Fruit fly (Drosophila melanogaster) whole organism, embryonic: ENCODE data around the gene Usf.

ENCODE experiments used
- Atf3 ChIP-seq: fragments of 200-800 bp; sonication (Bioruptor generic); optimal IDR thresholded peaks from 3 replicates; lab custom pipeline; 2016; ENCODE audit warnings: missing biosample characterization, missing genetic modification characterization
- CG10267 ChIP-seq: fragments of 200-800 bp; sonication (Bioruptor generic); optimal IDR thresholded peaks from 2 replicates; lab custom pipeline; 2018; ENCODE audit warnings: missing biosample characterization, mild to moderate bottlenecking, missing genetic modification characterization, moderate library complexity
- CG10462 ChIP-seq: fragments of 200-800 bp; sonication (Bioruptor generic); optimal IDR thresholded peaks from 2 replicates; lab custom pipeline; 2016; ENCODE audit warnings: missing biosample characterization, missing genetic modification characterization
- CG10654 ChIP-seq: fragments of 200-800 bp; sonication (Bioruptor generic); optimal IDR thresholded peaks from 2 replicates; lab custom pipeline; 2016; ENCODE audit warnings: missing biosample characterization, missing genetic modification characterization
- CG11504 ChIP-seq: fragments of 200-800 bp; sonication (Bioruptor generic); optimal IDR thresholded peaks from 3 replicates; lab custom pipeline; 2019; ENCODE audit warnings: missing biosample characterization, mild to moderate bottlenecking, missing genetic modification characterization, moderate library complexity
- CG12219 ChIP-seq: fragments of 200-800 bp; sonication (Bioruptor generic); optimal IDR thresholded peaks from 3 replicates; lab custom pipeline; 2018; ENCODE audit warnings: missing biosample characterization, mild to moderate bottlenecking, missing genetic modification characterization
- CG14050 ChIP-seq: fragments of 200-800 bp; sonication (Bioruptor generic); IDR thresholded peaks from 3 replicates; pipeline ENCODE4 v1.3.6; 2022; ENCODE audit warnings: missing biosample characterization, missing genetic modification characterization
- CG14965 ChIP-seq: fragments of 200-800 bp; sonication (Bioruptor generic); optimal IDR thresholded peaks from 2 replicates; lab custom pipeline; 2016; ENCODE audit warnings: missing biosample characterization, missing genetic modification characterization, borderline replicate concordance
- CG18262 ChIP-seq: fragments of 200-800 bp; optimal IDR thresholded peaks from 3 replicates; lab custom pipeline; 2019; ENCODE audit warnings: missing biosample characterization, mild to moderate bottlenecking, missing genetic modification characterization, moderate library complexity
- CG18764 ChIP-seq: fragments of 200-800 bp; sonication (Bioruptor generic); optimal IDR thresholded peaks from 3 replicates; lab custom pipeline; 2016; ENCODE audit warnings: missing biosample characterization, missing genetic modification characterization
- CG3407 ChIP-seq: fragments of 200-800 bp; sonication (Bioruptor generic); optimal IDR thresholded peaks from 2 replicates; lab custom pipeline; 2018; ENCODE audit warnings: missing biosample characterization, mild to moderate bottlenecking, missing genetic modification characterization
- CG5245 ChIP-seq: fragments of 200-800 bp; sonication (Bioruptor generic); optimal IDR thresholded peaks from 3 replicates; lab custom pipeline; 2016; ENCODE audit warnings: missing biosample characterization, missing genetic modification characterization
- CG6254 ChIP-seq: fragments of 200-800 bp; sonication (Bioruptor generic); optimal IDR thresholded peaks from 3 replicates; lab custom pipeline; 2017; ENCODE audit warnings: mild to moderate bottlenecking, missing biosample characterization, missing genetic modification reagents, missing genetic modification characterization
- CG6654 ChIP-seq: fragments of 200-800 bp; sonication (Bioruptor generic); optimal IDR thresholded peaks from 2 replicates; lab custom pipeline; 2017; ENCODE audit warnings: missing biosample characterization, mild to moderate bottlenecking, missing genetic modification characterization
- CG7786 ChIP-seq: fragments of 200-800 bp; sonication (Bioruptor generic); optimal IDR thresholded peaks from 2 replicates; lab custom pipeline; 2016; ENCODE audit warnings: missing biosample characterization, missing genetic modification characterization
- CG7839 ChIP-seq: fragments of 200-800 bp; sonication (Bioruptor generic); optimal IDR thresholded peaks from 3 replicates; lab custom pipeline; 2018; ENCODE audit warnings: missing biosample characterization, mild to moderate bottlenecking, missing genetic modification characterization, moderate library complexity
- CG8089 ChIP-seq: fragments of 200-800 bp; sonication (Bioruptor generic); optimal IDR thresholded peaks from 3 replicates; lab custom pipeline; 2016; ENCODE audit warnings: missing biosample characterization, missing genetic modification characterization
- CG8944 ChIP-seq: fragments of 200-800 bp; sonication (Bioruptor generic); optimal IDR thresholded peaks from 3 replicates; lab custom pipeline; 2016; ENCODE audit warnings: missing biosample characterization, missing genetic modification characterization
- CG9727 ChIP-seq: fragments of 200-800 bp; sonication (Bioruptor generic); optimal IDR thresholded peaks from 3 replicates; lab custom pipeline; 2017; ENCODE audit warnings: missing biosample characterization, mild to moderate bottlenecking, missing genetic modification characterization
- D19B ChIP-seq: fragments of 200-800 bp; sonication (Bioruptor generic); optimal IDR thresholded peaks from 2 replicates; lab custom pipeline; 2017; ENCODE audit warnings: missing biosample characterization, mild to moderate bottlenecking, missing genetic modification characterization
- E2f1 ChIP-seq: fragments of 200-800 bp; sonication (Bioruptor generic); IDR thresholded peaks from 2 replicates; pipeline ENCODE4 v1.3.6; 2022; ENCODE audit warnings: missing biosample characterization, missing genetic modification characterization
- Fer2 ChIP-seq: fragments of 200-800 bp; sonication (Bioruptor generic); optimal IDR thresholded peaks from 2 replicates; lab custom pipeline; 2018; ENCODE audit warnings: missing biosample characterization, mild to moderate bottlenecking, missing genetic modification characterization, moderate library complexity
- HLHmδ ChIP-seq: fragments of 200-800 bp; sonication (Bioruptor generic); optimal IDR thresholded peaks from 2 replicates; lab custom pipeline; 2018; ENCODE audit warnings: missing biosample characterization, mild to moderate bottlenecking, missing genetic modification characterization, moderate library complexity
- Hsf ChIP-seq: fragments of 200-800 bp; sonication (Bioruptor generic); optimal IDR thresholded peaks from 3 replicates; lab custom pipeline; 2016; ENCODE audit warnings: missing biosample characterization, missing genetic modification characterization
- Kr ChIP-seq: fragments of 200-800 bp; sonication (Bioruptor generic); optimal IDR thresholded peaks from 2 replicates; lab custom pipeline; 2017; ENCODE audit warnings: missing biosample characterization, mild to moderate bottlenecking, missing genetic modification characterization
- NC2β ChIP-seq: fragments of 200-800 bp; sonication (Bioruptor generic); optimal IDR thresholded peaks from 2 replicates; lab custom pipeline; 2016; ENCODE audit warnings: missing biosample characterization, missing genetic modification characterization
- Pdp1 ChIP-seq, 2 experiments: fragments of 200-800 bp; sonication (Bioruptor generic); optimal IDR thresholded peaks; 3 replicates each; lab custom pipeline; 2016; ENCODE audit warnings: missing biosample characterization in 2 of 2, missing genetic modification characterization in 2 of 2, mild to moderate bottlenecking in 1 of 2, moderate library complexity in 1 of 2
- Ptx1 ChIP-seq: fragments of 200-800 bp; sonication (Bioruptor generic); IDR thresholded peaks from 2 replicates; pipeline ENCODE4 v1.3.6; 2022; ENCODE audit warnings: missing biosample characterization, missing genetic modification characterization
- Spps ChIP-seq: fragments of 200-800 bp; sonication (Bioruptor generic); optimal IDR thresholded peaks from 2 replicates; lab custom pipeline; 2018; ENCODE audit warnings: missing biosample characterization, mild to moderate bottlenecking, missing genetic modification characterization
- Xbp1 ChIP-seq: fragments of 200-800 bp; sonication (Bioruptor generic); optimal IDR thresholded peaks from 3 replicates; lab custom pipeline; 2016; ENCODE audit warnings: missing biosample characterization, mild to moderate bottlenecking, missing genetic modification characterization
- bcd ChIP-seq: fragments of 200-800 bp; sonication (Bioruptor generic); optimal IDR thresholded peaks from 2 replicates; lab custom pipeline; 2017; ENCODE audit warnings: missing biosample characterization, mild to moderate bottlenecking, missing genetic modification characterization
- btn ChIP-seq: fragments of 200-800 bp; sonication (Bioruptor generic); optimal IDR thresholded peaks from 2 replicates; lab custom pipeline; 2016; ENCODE audit warnings: missing biosample characterization, missing genetic modification characterization
- chn ChIP-seq: fragments of 200-800 bp; sonication (Bioruptor generic); optimal IDR thresholded peaks from 2 replicates; lab custom pipeline; 2016; ENCODE audit warnings: missing biosample characterization, missing genetic modification characterization
- disco-r ChIP-seq: fragments of 200-800 bp; sonication (Bioruptor generic); optimal IDR thresholded peaks from 2 replicates; lab custom pipeline; 2016; ENCODE audit warnings: missing biosample characterization, missing genetic modification characterization
- dpn ChIP-seq, 2 experiments: fragments of 200-800 bp; sonication (Bioruptor generic); optimal IDR thresholded peaks; 3 replicates each; lab custom pipeline; 2016; ENCODE audit warnings: missing biosample characterization in 2 of 2, missing genetic modification characterization in 2 of 2
- dysf ChIP-seq: fragments of 200-800 bp; sonication (Bioruptor generic); IDR thresholded peaks from 3 replicates; pipeline ENCODE4 v1.3.6; 2022; ENCODE audit warnings: missing biosample characterization, missing genetic modification characterization
- en ChIP-seq: fragments of 200-800 bp; sonication (Bioruptor generic); optimal IDR thresholded peaks from 2 replicates; lab custom pipeline; 2016; ENCODE audit warnings: missing biosample characterization, missing genetic modification characterization
- esg ChIP-seq: fragments of 200-800 bp; sonication (Bioruptor generic); conservative IDR thresholded peaks from 2 replicates; pipeline ENCODE4 v1.3.6; 2022; ENCODE audit warnings: missing biosample characterization, missing genetic modification characterization
- hbn ChIP-seq: fragments of 200-800 bp; sonication (Bioruptor generic); IDR thresholded peaks from 2 replicates; pipeline ENCODE4 v1.3.6; 2022; ENCODE audit warnings: missing biosample characterization, missing genetic modification characterization; ENCODE audit not compliant: partially characterized antibody
- hkb ChIP-seq, 2 experiments: fragments of 200-800 bp in 1 of 2; fragments of >200 bp in 1 of 2; sonication (Bioruptor generic) in 1 of 2; IDR thresholded peaks in 1 of 2; optimal IDR thresholded peaks in 1 of 2; 2 replicates each; pipeline versions ENCODE4 v1.3.6 to Lab custom; 2017 to 2022; ENCODE audit warnings: missing biosample characterization in 1 of 2, missing genetic modification characterization in 1 of 2
- lbe ChIP-seq: fragments of 200-800 bp; sonication (Bioruptor generic); optimal IDR thresholded peaks from 2 replicates; lab custom pipeline; 2016; ENCODE audit warnings: missing biosample characterization, mild to moderate bottlenecking, missing genetic modification characterization
- pan ChIP-seq, 4 experiments: fragments of >200 bp in 3 of 4; fragments of 200-800 bp in 1 of 4; sonication (Bioruptor generic) in 1 of 4; optimal IDR thresholded peaks in 3 of 4; IDR thresholded peaks in 1 of 4; 2 replicates each; pipeline versions ENCODE4 v1.3.6 to Lab custom; 2017 to 2022; ENCODE audit warnings: missing biosample characterization in 2 of 4, missing genetic modification characterization in 2 of 4, mixed read lengths in 1 of 4
- phol ChIP-seq: fragments of 200-800 bp; sonication (Bioruptor generic); optimal IDR thresholded peaks from 3 replicates; lab custom pipeline; 2018; ENCODE audit warnings: missing biosample characterization, mild to moderate bottlenecking, missing genetic modification characterization, moderate library complexity
- slp2 ChIP-seq: fragments of 200-800 bp; sonication (Bioruptor generic); optimal IDR thresholded peaks from 2 replicates; lab custom pipeline; 2016; ENCODE audit warnings: missing biosample characterization, missing genetic modification characterization
- so ChIP-seq: fragments of 200-800 bp; sonication (Bioruptor generic); IDR thresholded peaks from 3 replicates; pipeline ENCODE4 v1.3.6; 2022; ENCODE audit warnings: missing biosample characterization, missing genetic modification characterization
- sr ChIP-seq: fragments of 200-800 bp; sonication (Bioruptor generic); IDR thresholded peaks from 3 replicates; pipeline ENCODE4 v1.3.6; 2022; ENCODE audit warnings: missing biosample characterization, missing genetic modification characterization
- tx ChIP-seq: fragments of 200-800 bp; sonication (Bioruptor generic); optimal IDR thresholded peaks from 2 replicates; lab custom pipeline; 2016; ENCODE audit warnings: missing biosample characterization, missing genetic modification characterization
- zen ChIP-seq: fragments of 200-800 bp; sonication (Bioruptor generic); optimal IDR thresholded peaks from 3 replicates; lab custom pipeline; 2018; ENCODE audit warnings: missing biosample characterization, mild to moderate bottlenecking, missing genetic modification characterization, moderate library complexity
- zfh1 ChIP-seq: fragments of 200-800 bp; sonication (Bioruptor generic); IDR thresholded peaks from 3 replicates; pipeline ENCODE4 v1.3.6; 2022; ENCODE audit warnings: missing biosample characterization, missing genetic modification characterization

Gene Usf

DNA sequence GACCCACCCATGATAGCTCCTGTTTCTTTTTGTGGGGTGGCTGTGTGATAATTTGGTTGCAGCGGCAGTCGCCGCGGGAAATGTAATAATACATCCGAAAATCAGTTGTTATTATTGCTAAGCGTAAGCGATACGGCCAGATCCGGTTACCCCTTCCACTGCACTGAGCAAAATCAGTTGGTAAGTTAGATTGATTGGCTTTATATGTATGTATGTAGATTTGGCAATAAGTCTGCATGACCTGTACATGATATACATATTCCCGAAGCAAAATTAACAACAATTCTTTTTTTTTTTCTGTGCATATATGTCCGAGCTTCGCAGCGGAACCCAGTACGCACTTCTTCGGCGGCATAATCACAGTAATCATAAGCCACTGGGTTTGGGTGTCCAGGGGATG is 50.4 kb downstream of the Usf start (continued):
- TF ChIP-seq NC2β (peak; percentile 19), zen (tag; lab: Kevin White, UChicago) (peak; percentile 18), D19B (GFP tag; lab: Kevin White, UChicago) (no peak), hkb (optimal IDR thresholded peaks at IDR 0.05; lab: Kevin White, UChicago) (no peak), hkb (GFP tag; IDR thresholded peaks at IDR 0.05; lab: Robert Waterston, UW) (peak; percentile 44; the same call in 1 of the 2 replicates), Hsf (GFP tag; lab: Kevin White, UChicago) (peak; percentile 31), CG6654 (GFP tag; lab: Kevin White, UChicago) (peak; percentile 10), bcd (GFP tag; lab: Kevin White, UChicago) (peak; percentile 26), disco-r (GFP tag; lab: Kevin White, UChicago) (peak; percentile 5), Pdp1 (GFP tag; optimal IDR thresholded peaks at IDR 0.05; lab: Kevin White, UChicago) (peak in 1 of 2 experiments; percentile 11), tx (GFP tag; lab: Kevin White, UChicago) (no peak), CG14050 (GFP tag; lab: Robert Waterston, UW) (0 out of 3 replicates have a peak, but pooled peaks have one; percentile 16), E2f1 (GFP tag; lab: Robert Waterston, UW) (0 out of 2 replicates have a peak, but pooled peaks have one; percentile 44), HLHmδ (GFP tag; lab: Kevin White, UChicago) (no peak), sr (no peak), chn (GFP tag; lab: Kevin White, UChicago) (peak; percentile 1), CG18262 (tag; lab: Kevin White, UChicago) (peak; percentile 31), phol (tag; lab: Kevin White, UChicago) (peak; percentile 40), Ptx1 (GFP tag; lab: Robert Waterston, UW) (peak; percentile 40; the same call in 1 of the 2 replicates), CG12219 (GFP tag; lab: Kevin White, UChicago) (no peak), hbn (GFP tag; lab: Robert Waterston, UW) (no peak), CG7839 (tag; lab: Kevin White, UChicago) (peak; percentile 41), CG6254 (GFP tag; lab: Kevin White, UChicago) (peak; percentile 36), CG3407 (peak; percentile 23), CG14965 (peak; percentile 7), Spps (tag; lab: Kevin White, UChicago) (peak; percentile 34), CG11504 (peak; percentile 52), slp2 (GFP tag; lab: Kevin White, UChicago) (peak; percentile 3), Xbp1 (GFP tag; lab: Kevin White, UChicago) (peak; percentile 41), Atf3 (GFP tag; lab: Kevin White, UChicago) (no peak), dpn (GFP tag; optimal IDR thresholded peaks at IDR 0.05; lab: Kevin White, UChicago) (peak in 1 of 2 experiments; percentile 37), lbe (GFP tag; lab: Kevin White, UChicago) (no peak), en (GFP tag; lab: Kevin White, UChicago) (no peak), CG10654 (GFP tag; lab: Kevin White, UChicago) (peak; percentile 13), CG10462 (no peak), Kr (GFP tag; lab: Kevin White, UChicago) (no peak), so (no peak), pan (optimal IDR thresholded peaks at IDR 0.05; lab: Kevin White, UChicago) (no peak), pan (GFP tag; optimal IDR thresholded peaks at IDR 0.05 in 1 of 2, IDR thresholded peaks at IDR 0.05 in 1 of 2) (peak in 1 of 2 experiments; percentile 46), CG8089 (peak; percentile 4), CG10267 (peak; percentile 36), esg (GFP tag; lab: Robert Waterston, UW) (no peak; the same call in 1 of the 2 replicates), btn (GFP tag; lab: Kevin White, UChicago) (no peak), CG18764 (GFP tag; lab: Kevin White, UChicago) (no peak), CG9727 (GFP tag; lab: Kevin White, UChicago) (peak; percentile 22), dysf (GFP tag; lab: Robert Waterston, UW) (0 out of 3 replicates have a peak, but pooled peaks have one; percentile 4), CG8944 (GFP tag; lab: Kevin White, UChicago) (peak; percentile 29), CG5245 (GFP tag; lab: Kevin White, UChicago) (peak; percentile 39), Fer2 (no peak), zfh1 (GFP tag; lab: Robert Waterston, UW) (peak; percentile 64; the same call in 1 of the 3 replicates), CG7786 (GFP tag; lab: Kevin White, UChicago) (peak; percentile 4)
